Fruit fly (Drosophila melanogaster) ovary, adult (tissue): ENCODE data around the gene Bet5.
A peak's percentile ranks its signal among the peaks of the same experiment; 100 is the strongest.

Experiments used
- CG17801 ChIP-seq: fragments of 200-800 bp; optimal IDR thresholded peaks from 2 replicates; lab custom pipeline; 2019; ENCODE audit warnings: missing biosample characterization, mild to moderate bottlenecking, missing genetic modification characterization, moderate library complexity; ENCODE audit not compliant: partially characterized antibody

The Bet5 gene

DNA sequence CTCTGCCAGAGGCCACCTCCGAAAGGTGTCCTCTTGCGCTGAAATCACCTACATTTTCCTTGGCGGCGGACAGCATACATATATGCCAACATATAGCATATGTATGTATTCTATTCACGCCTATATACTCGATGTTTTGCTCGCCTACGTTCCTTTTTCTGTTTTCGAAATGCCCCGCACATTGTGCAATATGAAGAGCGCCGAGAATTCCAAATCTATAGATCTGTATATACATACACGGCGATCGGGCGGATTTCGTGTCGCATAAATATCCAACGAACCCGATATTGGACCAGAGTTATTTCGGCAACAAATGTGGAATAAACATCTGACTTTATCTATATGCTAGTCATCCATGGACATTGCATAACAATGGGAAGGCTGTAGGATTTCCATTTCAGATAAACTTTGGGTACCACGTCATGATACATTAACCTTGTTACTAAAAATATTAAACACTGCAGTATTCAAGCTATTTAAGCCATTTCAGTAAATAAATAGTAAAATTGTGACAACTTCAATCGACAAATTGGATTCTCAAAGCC lies 4.9 kb upstream of the Bet5 start:
- no peak for TF ChIP-seq CG17801 (GFP tag; lab: Kevin White, UChicago)

DNA sequence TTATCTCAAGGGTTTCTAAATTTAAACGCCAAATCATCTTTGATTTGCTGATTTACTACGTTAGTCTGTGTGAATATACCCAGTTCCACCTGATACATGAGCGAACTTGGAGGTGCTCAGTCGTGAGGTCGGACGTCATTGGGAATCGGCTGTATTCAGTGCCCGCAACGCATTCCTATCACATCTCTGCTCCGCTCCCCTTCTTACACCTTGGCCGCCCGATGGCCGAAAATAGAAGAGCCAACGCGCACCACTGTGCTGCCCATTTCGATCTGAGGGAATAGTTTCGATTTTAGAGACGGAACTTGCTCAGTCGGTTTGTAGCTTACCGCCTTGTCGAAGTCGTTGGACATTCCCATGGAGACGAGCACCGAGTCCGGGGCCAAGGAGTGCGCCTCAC lies 3.7 kb upstream of the Bet5 start:
- no peak for TF ChIP-seq CG17801 (GFP tag; lab: Kevin White, UChicago)

DNA sequence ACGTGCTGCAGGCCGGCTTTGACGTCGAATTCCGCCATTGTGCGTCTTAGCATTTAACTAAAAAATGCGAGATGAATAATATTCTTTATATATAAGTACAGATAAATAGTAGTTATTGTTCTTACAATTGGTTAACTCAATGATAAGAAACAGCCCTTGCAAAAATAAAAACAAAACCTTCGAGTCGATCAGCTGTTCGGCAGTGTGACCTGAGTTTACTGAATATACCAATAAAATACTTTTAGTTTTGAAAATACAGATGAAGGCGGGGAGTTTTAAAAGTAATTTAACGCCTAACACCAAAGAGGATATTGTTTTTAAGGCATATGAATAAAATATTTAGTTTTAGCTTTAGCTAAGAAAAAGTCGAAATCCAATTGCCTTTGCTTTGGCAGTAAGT lies 2.5 kb upstream of the Bet5 start, which contains the start of the genes CG1983 and CG15530:
Gene CG1983, minus strand, starts transcription at position 207 of the 400 bp plus-strand sequence.
Gene CG15530, plus strand, starts transcription at position 384 of the 400 bp plus-strand sequence.
- no peak for TF ChIP-seq CG17801 (GFP tag; lab: Kevin White, UChicago)

DNA sequence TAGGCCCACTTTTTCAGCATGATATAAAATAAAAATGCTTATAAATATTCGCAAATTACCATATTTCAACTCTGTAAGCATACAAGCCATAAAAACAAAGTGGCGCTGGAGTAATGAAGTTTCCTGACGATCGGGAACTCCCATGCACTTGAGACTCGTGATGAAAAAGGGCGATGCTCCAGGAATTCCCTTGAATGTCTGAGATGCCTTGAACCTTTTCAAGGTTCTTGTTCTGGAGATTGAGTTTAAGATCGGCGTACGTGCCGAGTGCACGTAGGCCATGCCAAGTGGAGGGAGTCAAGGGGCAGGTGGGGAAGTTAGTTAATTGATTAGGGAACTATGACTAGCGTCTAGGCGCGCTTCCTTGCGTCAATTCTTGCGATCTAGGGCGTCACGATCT lies 3.8 kb downstream of the Bet5 start:
- TF ChIP-seq CG17801 (GFP tag; lab: Kevin White, UChicago): no peak

DNA sequence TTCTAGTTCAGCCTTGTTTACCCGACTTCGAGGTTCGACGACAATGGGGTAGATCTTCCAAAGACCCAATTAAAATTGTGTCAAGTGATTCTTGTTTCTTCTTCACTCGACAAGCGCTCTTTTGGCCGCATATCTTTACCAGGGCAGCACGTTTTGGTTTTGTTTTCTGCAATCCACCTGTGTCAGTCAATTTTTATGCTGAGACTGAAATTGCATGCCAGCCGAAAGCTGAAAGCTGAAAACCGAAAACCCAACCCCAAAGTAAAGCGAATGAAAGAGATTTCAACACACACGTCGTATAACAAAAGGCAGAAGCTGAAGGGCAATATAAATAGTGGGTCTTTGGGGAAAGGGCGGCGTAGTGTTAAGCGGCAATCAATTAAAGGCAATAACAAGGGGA lies 9.4 kb downstream of the Bet5 start:
- peak; percentile 14 for TF ChIP-seq CG17801 (GFP tag; lab: Kevin White, UChicago)

DNA sequence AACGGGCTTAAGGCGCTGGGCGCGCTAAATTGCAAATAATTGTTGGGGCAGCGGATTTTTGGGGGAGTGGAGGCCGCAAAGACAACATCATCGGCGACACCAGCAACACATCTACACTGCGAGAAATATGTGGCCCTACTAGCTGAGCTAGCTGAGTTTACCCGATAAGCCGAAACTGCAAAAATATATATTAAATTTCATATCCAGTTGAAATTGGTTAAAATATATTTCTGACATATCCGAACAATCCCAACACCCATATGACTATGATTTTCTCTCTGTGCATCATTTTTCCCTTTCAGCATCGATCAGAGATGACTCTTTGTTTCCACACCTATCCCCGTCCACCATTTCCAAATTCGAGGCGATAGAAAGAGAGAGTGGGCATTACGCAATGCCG lies 9.8 kb downstream of the Bet5 start:
- TF ChIP-seq CG17801 (GFP tag; lab: Kevin White, UChicago): no peak

DNA sequence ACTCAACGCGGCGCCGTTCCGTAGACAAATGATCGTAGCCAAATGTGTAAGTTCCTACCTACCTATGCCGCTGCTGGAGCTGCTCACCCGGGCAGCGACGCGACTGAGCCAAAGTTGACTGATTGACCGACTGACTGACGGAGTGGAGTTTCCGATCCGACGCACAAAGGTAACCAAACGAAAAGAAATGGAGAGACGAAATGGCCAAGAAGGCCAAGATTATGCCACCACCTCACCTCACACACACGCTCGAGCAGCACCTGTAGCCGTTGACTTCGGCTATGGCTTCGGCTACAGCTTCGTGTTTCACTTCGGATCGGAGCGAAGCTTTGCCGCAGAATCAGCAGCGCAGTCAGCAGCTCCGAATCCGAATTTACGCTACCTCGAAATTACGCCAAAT lies 11.0 kb downstream of the Bet5 start, which contains the start of gene CG9747:
Gene CG9747, minus strand, starts transcription at position 206 of the 400 bp plus-strand sequence.
- no peak for TF ChIP-seq CG17801 (GFP tag; lab: Kevin White, UChicago)

DNA sequence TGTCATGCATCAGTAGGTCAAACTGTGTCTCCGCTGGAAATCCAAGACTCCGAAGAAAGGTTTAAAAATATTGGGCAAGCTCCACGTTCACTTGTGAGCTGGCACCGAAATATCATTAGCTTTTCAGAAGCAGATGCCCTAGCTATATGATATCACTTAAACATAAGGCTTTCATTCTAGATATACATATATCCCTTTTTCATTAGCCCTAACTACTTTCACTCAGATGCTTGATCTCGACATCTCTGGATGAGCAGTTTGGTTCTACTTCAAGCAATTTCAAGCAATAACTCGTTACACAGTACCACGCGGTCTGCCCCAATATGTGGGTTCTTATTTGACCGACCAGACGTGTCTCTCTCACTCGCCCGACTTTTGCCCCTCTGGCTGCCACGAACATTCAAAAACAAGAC lies 11.4 kb downstream of the Bet5 start:
- peak; percentile 45 for TF ChIP-seq CG17801 (GFP tag; lab: Kevin White, UChicago)

DNA sequence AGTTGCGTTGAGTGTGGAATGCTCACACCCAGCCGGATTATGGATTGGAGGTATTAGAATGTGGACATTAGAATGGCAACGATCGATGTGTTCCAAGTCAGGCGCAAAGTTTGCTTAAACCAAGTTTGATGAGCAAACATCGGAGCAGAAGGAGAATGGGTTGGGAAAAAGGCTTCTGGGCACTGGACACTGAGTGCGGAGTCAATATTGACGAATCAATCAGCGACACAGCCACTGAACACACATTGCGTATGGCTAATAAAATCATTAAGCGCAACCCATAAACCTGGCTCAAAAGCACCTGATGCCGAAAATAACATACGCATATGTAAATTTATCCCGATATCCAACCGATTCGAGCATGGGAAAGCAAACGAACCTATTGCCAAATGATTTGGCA lies 13.8 kb downstream of the Bet5 start:
- no peak for TF ChIP-seq CG17801 (GFP tag; lab: Kevin White, UChicago)

DNA sequence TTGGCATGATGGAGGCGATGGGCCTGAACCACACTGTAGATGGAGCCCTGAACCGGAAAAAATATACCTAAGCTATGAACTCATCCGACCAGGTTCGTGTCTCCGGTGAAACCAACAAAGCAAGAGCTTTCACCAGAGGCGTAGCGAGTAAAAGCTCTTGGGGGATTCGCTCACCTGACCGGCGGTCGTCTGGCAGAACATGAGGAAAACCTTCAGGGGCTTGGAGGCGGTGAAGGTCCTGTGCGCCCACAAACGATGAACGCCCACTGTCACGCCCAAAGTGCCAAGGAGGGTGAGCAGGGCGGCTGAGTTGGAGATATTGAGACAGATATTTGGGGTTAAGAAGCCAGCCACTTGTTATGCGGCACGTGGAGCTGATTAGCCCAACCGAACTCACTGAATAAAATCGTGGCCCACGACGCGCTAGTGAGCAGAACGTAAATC lies 15.6 kb downstream of the Bet5 start:
- TF ChIP-seq CG17801 (GFP tag; lab: Kevin White, UChicago): peak; percentile 59

DNA sequence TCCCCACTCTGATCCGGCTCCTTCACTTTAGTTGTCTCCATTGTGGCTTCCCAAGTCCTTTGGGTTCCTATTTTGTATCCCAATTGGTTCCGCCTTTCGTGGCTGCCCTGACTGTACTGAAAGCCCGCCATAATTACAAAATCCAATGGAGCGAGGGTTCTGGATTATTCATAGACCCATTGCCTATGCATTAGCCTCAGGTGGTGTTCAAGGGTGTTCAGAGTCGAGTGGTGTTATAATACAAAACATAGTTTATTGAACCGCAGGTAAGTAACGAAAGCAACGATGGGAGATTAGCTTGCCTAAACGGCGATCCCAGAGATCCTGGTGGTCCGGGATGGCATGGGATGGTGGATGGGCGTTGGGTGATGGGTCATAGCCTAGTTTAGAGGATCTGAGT lies 16.1 kb downstream of the Bet5 start, which contains the start of gene CG15531:
Gene CG15531, minus strand, starts transcription at position 101 of the 400 bp plus-strand sequence.
- no peak for TF ChIP-seq CG17801 (GFP tag; lab: Kevin White, UChicago)

DNA sequence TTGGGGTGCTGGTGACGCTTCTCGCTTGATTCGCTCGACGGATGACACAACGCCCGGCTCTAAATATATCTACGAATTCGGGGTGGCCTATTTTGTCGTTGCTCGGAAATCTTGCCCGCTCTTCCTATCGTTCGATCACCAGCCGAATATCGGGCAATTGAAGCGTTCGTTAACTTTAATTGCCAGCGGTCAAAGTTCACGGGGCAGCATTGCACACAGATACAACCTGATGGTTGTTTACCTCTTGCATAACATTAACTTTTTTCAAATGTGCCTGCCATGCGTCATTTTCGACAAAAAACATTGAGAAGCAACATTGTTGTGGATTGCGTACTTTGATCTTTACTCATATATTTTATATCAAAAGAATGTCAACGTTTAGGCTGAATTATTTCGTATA lies 17.8 kb downstream of the Bet5 start:
- no peak for TF ChIP-seq CG17801 (GFP tag; lab: Kevin White, UChicago)

DNA sequence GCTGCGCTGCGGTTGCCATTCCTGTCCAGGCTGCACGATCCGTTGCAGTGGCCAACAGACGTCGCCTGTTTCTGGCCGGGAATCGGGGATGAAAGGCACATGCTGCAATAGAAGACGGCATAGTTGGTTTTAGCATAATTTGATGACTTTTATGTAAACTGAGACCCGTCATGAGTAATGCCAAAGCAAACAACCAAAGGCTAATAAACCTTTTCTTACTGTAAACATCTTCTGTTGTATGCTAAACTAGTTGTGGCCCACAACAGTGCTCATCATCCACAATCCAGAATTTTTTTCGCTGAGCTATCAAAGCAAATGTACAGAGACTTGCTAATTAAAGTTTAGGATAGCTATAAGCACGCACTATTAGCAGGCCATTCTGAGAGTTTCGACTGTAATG lies 18.8 kb downstream of the Bet5 start:
- TF ChIP-seq CG17801 (GFP tag; lab: Kevin White, UChicago): no peak

DNA sequence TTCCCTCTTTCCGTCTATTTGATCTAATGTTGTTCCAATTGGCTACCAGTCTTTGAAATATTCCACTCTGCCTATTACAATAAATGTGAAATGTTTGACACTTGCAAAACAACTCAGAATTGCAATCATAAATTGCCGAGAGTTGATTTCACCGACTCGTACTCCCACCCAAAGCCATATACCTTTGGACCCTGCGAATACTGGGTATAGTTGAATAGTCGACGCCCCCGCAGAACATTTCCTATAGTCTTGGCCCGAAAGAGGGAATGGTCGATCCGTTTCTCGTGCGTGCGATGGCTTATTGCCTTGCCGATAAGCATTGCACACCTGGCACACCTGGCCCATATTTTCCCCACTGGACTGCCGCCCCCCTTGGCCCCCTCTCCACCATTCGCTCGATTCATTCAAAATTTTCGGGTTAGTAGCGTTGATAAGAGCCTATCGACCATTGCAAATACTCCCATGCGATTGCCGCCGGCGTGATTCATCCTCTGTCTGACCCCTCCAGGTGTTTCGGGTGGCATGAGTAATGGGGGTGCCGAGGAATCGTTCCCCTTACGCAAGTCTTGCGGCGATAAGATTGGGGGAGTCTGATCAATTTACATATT lies 20.2 kb downstream of the Bet5 start:
- no peak for TF ChIP-seq CG17801 (GFP tag; lab: Kevin White, UChicago)

DNA sequence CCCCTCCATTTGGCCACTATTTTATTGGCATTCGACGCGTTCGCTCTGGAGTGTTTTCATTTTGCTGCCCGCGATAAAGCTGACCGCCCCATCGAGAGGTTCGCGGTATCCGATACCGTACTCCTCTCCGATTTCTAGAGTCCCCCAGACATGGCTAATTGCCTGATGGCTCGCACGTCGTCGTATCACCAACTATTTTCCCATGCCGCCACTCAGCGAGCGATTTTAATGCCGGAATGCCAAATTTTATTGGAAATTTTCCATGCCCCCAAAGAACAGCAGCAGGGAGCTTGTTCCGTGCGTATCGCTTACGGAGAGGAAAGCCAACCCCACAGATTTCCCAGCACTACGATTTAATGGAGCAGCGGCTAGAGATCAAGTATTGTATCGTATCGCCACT lies 21.0 kb downstream of the Bet5 start:
- no peak for TF ChIP-seq CG17801 (GFP tag; lab: Kevin White, UChicago)

DNA sequence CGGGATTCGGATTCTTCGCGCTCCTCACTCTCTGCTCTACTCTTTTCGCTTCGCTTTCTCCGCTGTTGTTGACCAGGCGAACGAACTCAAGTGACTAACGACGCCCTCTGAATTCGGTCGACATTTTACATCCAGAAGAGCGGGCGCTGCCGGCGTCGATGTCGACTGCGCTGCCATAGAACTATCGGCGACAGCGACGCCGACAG lies 22.8 kb downstream of the Bet5 start, which contains the start of gene CG9743:
Gene CG9743, minus strand, starts transcription at position 101 of the 206 bp plus-strand sequence.
- no peak for TF ChIP-seq CG17801 (GFP tag; lab: Kevin White, UChicago)
